Fruit fly (Drosophila melanogaster) whole organism, embryonic: ENCODE data around the gene CG5080.
A peak's percentile ranks its signal among the peaks of the same experiment; 100 is the strongest.

Experiments used
- Abd-B ChIP-seq: fragments of 200-800 bp; sonication (Bioruptor generic); optimal IDR thresholded peaks from 2 replicates; lab custom pipeline; 2018; ENCODE audit warnings: missing biosample characterization, mild to moderate bottlenecking, missing genetic modification characterization, moderate library complexity
- Aef1 ChIP-seq: fragments of 200-800 bp; sonication (Bioruptor generic); IDR thresholded peaks from 3 replicates; pipeline ENCODE4 v1.3.6; 2022; ENCODE audit warnings: missing biosample characterization, missing genetic modification characterization
- Bteb2 ChIP-seq: fragments of 200-800 bp; sonication (Bioruptor generic); optimal IDR thresholded peaks from 2 replicates; lab custom pipeline; 2016; ENCODE audit warnings: missing biosample characterization, missing genetic modification characterization
- CG10147 ChIP-seq: fragments of 200-800 bp; sonication (Bioruptor generic); optimal IDR thresholded peaks from 2 replicates; lab custom pipeline; 2019; ENCODE audit warnings: missing biosample characterization, mild to moderate bottlenecking, missing genetic modification characterization, moderate library complexity
- CG10274 ChIP-seq: fragments of 200-800 bp; sonication (Bioruptor generic); optimal IDR thresholded peaks from 3 replicates; lab custom pipeline; 2017; ENCODE audit warnings: missing biosample characterization, mild to moderate bottlenecking, missing genetic modification characterization
- CG10565 ChIP-seq: fragments of 200-800 bp; sonication (Bioruptor generic); optimal IDR thresholded peaks from 3 replicates; lab custom pipeline; 2016; ENCODE audit warnings: missing biosample characterization, mild to moderate bottlenecking, missing genetic modification characterization
- CG17186 ChIP-seq: fragments of 200-800 bp; sonication (Bioruptor generic); optimal IDR thresholded peaks from 3 replicates; lab custom pipeline; 2017; ENCODE audit warnings: missing biosample characterization, missing genetic modification reagents, missing genetic modification characterization
- CG17359 ChIP-seq: fragments of 200-800 bp; sonication (Bioruptor generic); optimal IDR thresholded peaks from 3 replicates; lab custom pipeline; 2018; ENCODE audit warnings: missing biosample characterization, mild to moderate bottlenecking, missing genetic modification characterization, moderate library complexity
- CG18599 ChIP-seq: fragments of 200-800 bp; sonication (Bioruptor generic); optimal IDR thresholded peaks from 3 replicates; lab custom pipeline; 2017; ENCODE audit warnings: missing biosample characterization, missing genetic modification characterization, mild to moderate bottlenecking, moderate library complexity, missing genetic modification reagents
- CG2116 ChIP-seq: fragments of 200-800 bp; sonication (Bioruptor generic); optimal IDR thresholded peaks from 3 replicates; lab custom pipeline; 2018; ENCODE audit warnings: missing biosample characterization, mild to moderate bottlenecking, missing genetic modification characterization
- CG6175 ChIP-seq: fragments of 200-800 bp; sonication (Bioruptor generic); IDR thresholded peaks from 3 replicates; pipeline ENCODE4 v1.3.6; 2022; ENCODE audit warnings: missing biosample characterization, missing genetic modification characterization
- CG8388 ChIP-seq: fragments of 200-800 bp; sonication (Bioruptor generic); optimal IDR thresholded peaks from 2 replicates; lab custom pipeline; 2019; ENCODE audit warnings: missing biosample characterization, mild to moderate bottlenecking, missing genetic modification characterization, moderate library complexity
- CHES-1-like ChIP-seq: fragments of 200-800 bp; sonication (Bioruptor generic); optimal IDR thresholded peaks from 2 replicates; lab custom pipeline; 2016; ENCODE audit warnings: missing biosample characterization, missing genetic modification characterization
- E2f2 ChIP-seq: fragments of 200-800 bp; sonication (Bioruptor generic); IDR thresholded peaks from 2 replicates; pipeline ENCODE4 v1.3.6; 2022; ENCODE audit warnings: missing biosample characterization, missing genetic modification characterization
- Ets65A ChIP-seq: fragments of 200-800 bp; sonication (Bioruptor generic); peaks from one replicate; lab custom pipeline; 2016; ENCODE audit warnings: missing biosample characterization, missing genetic modification characterization
- Gug ChIP-seq: fragments of 200-800 bp; sonication (Bioruptor generic); IDR thresholded peaks from 4 replicates; pipeline ENCODE4 v1.3.6; 2022; ENCODE audit warnings: missing biosample characterization, missing genetic modification characterization
- Hr3 ChIP-seq: fragments of 200-800 bp; sonication (Bioruptor generic); optimal IDR thresholded peaks from 3 replicates; lab custom pipeline; 2016; ENCODE audit warnings: missing biosample characterization, missing genetic modification characterization
- Hr51 ChIP-seq, 2 experiments: fragments of 200-800 bp; sonication (Bioruptor generic); optimal IDR thresholded peaks; 2 replicates in 1 of 2; 3 replicates in 1 of 2; lab custom pipeline; 2016 to 2018; ENCODE audit warnings: missing biosample characterization in 2 of 2, missing genetic modification characterization in 2 of 2, mild to moderate bottlenecking in 1 of 2, moderate library complexity in 1 of 2
- Max ChIP-seq: fragments of 200-800 bp; sonication (Bioruptor generic); optimal IDR thresholded peaks from 2 replicates; lab custom pipeline; 2016; ENCODE audit warnings: missing biosample characterization, mild to moderate bottlenecking, missing genetic modification characterization
- Mes4 ChIP-seq: fragments of 200-800 bp; sonication (Bioruptor generic); optimal IDR thresholded peaks from 2 replicates; lab custom pipeline; 2016; ENCODE audit warnings: missing biosample characterization, missing genetic modification characterization
- NC2α ChIP-seq: fragments of 200-800 bp; sonication (Bioruptor generic); optimal IDR thresholded peaks from 2 replicates; lab custom pipeline; 2016; ENCODE audit warnings: missing biosample characterization, missing genetic modification characterization
- Oli ChIP-seq: fragments of 200-800 bp; sonication (Bioruptor generic); optimal IDR thresholded peaks from 2 replicates; lab custom pipeline; 2018; ENCODE audit warnings: missing biosample characterization, mild to moderate bottlenecking, missing genetic modification characterization, moderate library complexity
- Poxn ChIP-seq: fragments of 200-800 bp; sonication (Bioruptor generic); IDR thresholded peaks from 2 replicates; pipeline ENCODE4 v1.3.6; 2022; ENCODE audit warnings: missing biosample characterization, missing genetic modification characterization
- Rfx ChIP-seq: fragments of 200-800 bp; sonication (Bioruptor generic); IDR thresholded peaks from 2 replicates; pipeline ENCODE4 v1.3.6; 2022; ENCODE audit warnings: missing biosample characterization, missing genetic modification characterization
- Xbp1 ChIP-seq: fragments of 200-800 bp; sonication (Bioruptor generic); optimal IDR thresholded peaks from 3 replicates; lab custom pipeline; 2016; ENCODE audit warnings: missing biosample characterization, mild to moderate bottlenecking, missing genetic modification characterization
- ac ChIP-seq: fragments of 200-800 bp; sonication (Bioruptor generic); optimal IDR thresholded peaks from 3 replicates; lab custom pipeline; 2017; ENCODE audit warnings: missing biosample characterization, mild to moderate bottlenecking, missing genetic modification characterization
- bigmax ChIP-seq: fragments of 200-800 bp; sonication (Bioruptor generic); optimal IDR thresholded peaks from 2 replicates; lab custom pipeline; 2018; ENCODE audit warnings: missing biosample characterization, mild to moderate bottlenecking, missing genetic modification characterization
- cas ChIP-seq: fragments of 200-800 bp; sonication (Bioruptor generic); IDR thresholded peaks from 2 replicates; pipeline ENCODE4 v1.3.6; 2022; ENCODE audit warnings: missing biosample characterization, missing genetic modification characterization
- da ChIP-seq: fragments of 200-800 bp; sonication (Bioruptor generic); optimal IDR thresholded peaks from 2 replicates; lab custom pipeline; 2016; ENCODE audit warnings: missing biosample characterization, missing genetic modification characterization
- disco-r ChIP-seq: fragments of 200-800 bp; sonication (Bioruptor generic); optimal IDR thresholded peaks from 2 replicates; lab custom pipeline; 2016; ENCODE audit warnings: missing biosample characterization, missing genetic modification characterization
- dysf ChIP-seq: fragments of 200-800 bp; sonication (Bioruptor generic); IDR thresholded peaks from 3 replicates; pipeline ENCODE4 v1.3.6; 2022; ENCODE audit warnings: missing biosample characterization, missing genetic modification characterization
- fd96Cb ChIP-seq: fragments of 200-800 bp; sonication (Bioruptor generic); optimal IDR thresholded peaks from 2 replicates; lab custom pipeline; 2018; ENCODE audit warnings: missing biosample characterization, mild to moderate bottlenecking, missing genetic modification characterization, moderate library complexity
- ftz-f1 ChIP-seq: fragments of 200-800 bp; sonication (Bioruptor generic); optimal IDR thresholded peaks from 2 replicates; lab custom pipeline; 2016; ENCODE audit warnings: missing biosample characterization, missing genetic modification characterization
- gsb-n ChIP-seq: fragments of 200-800 bp; sonication (Bioruptor generic); optimal IDR thresholded peaks from 3 replicates; lab custom pipeline; 2018; ENCODE audit warnings: missing biosample characterization, mild to moderate bottlenecking, missing genetic modification characterization
- ind ChIP-seq: fragments of 200-800 bp; sonication (Bioruptor generic); optimal IDR thresholded peaks from 3 replicates; lab custom pipeline; 2016; ENCODE audit warnings: missing biosample characterization, missing genetic modification characterization
- jigr1 ChIP-seq: fragments of 200-800 bp; sonication (Bioruptor generic); IDR thresholded peaks from 3 replicates; pipeline ENCODE4 v1.3.6; 2022; ENCODE audit warnings: missing biosample characterization, missing genetic modification characterization
- mam ChIP-seq: fragments of 200-800 bp; sonication (Bioruptor generic); optimal IDR thresholded peaks from 3 replicates; lab custom pipeline; 2016; ENCODE audit warnings: missing biosample characterization, missing genetic modification characterization
- mld ChIP-seq: fragments of 200-800 bp; sonication (Bioruptor generic); IDR thresholded peaks from 3 replicates; pipeline ENCODE4 v1.3.6; 2022; ENCODE audit warnings: missing biosample characterization, missing genetic modification characterization; ENCODE audit not compliant: partially characterized antibody
- pita ChIP-seq: fragments of 200-800 bp; sonication (Bioruptor generic); optimal IDR thresholded peaks from 2 replicates; lab custom pipeline; 2017; ENCODE audit warnings: missing biosample characterization, mild to moderate bottlenecking, missing genetic modification characterization
- sc ChIP-seq, 3 experiments: fragments of >200 bp in 2 of 3; fragments of 200-800 bp in 1 of 3; sonication (Bioruptor generic) in 1 of 3; optimal IDR thresholded peaks; 2 replicates in 2 of 3; 3 replicates in 1 of 3; lab custom pipeline; 2017; ENCODE audit warnings: mild to moderate bottlenecking in 1 of 3, missing biosample characterization in 1 of 3, missing genetic modification characterization in 1 of 3, missing genetic modification reagents in 1 of 3
- sens-2 ChIP-seq: fragments of 200-800 bp; sonication (Bioruptor generic); IDR thresholded peaks from 2 replicates; pipeline ENCODE4 v1.3.6; 2022; ENCODE audit warnings: missing biosample characterization, missing genetic modification characterization
- sisA ChIP-seq: fragments of 200-800 bp; sonication (Bioruptor generic); IDR thresholded peaks from 2 replicates; pipeline ENCODE4 v1.3.6; 2022; ENCODE audit warnings: missing biosample characterization, missing genetic modification characterization
- slp2 ChIP-seq: fragments of 200-800 bp; sonication (Bioruptor generic); optimal IDR thresholded peaks from 2 replicates; lab custom pipeline; 2016; ENCODE audit warnings: missing biosample characterization, missing genetic modification characterization
- sqz ChIP-seq: fragments of 200-800 bp; sonication (Bioruptor generic); optimal IDR thresholded peaks from 3 replicates; lab custom pipeline; 2018; ENCODE audit warnings: missing biosample characterization, mild to moderate bottlenecking, missing genetic modification characterization
- stwl ChIP-seq: fragments of 200-800 bp; sonication (Bioruptor generic); optimal IDR thresholded peaks from 3 replicates; lab custom pipeline; 2018; ENCODE audit warnings: missing biosample characterization, mild to moderate bottlenecking, missing genetic modification characterization, moderate library complexity
- sug ChIP-seq: fragments of 200-800 bp; optimal IDR thresholded peaks from 2 replicates; lab custom pipeline; 2019; ENCODE audit warnings: missing biosample characterization, mild to moderate bottlenecking, missing genetic modification characterization, moderate library complexity
- usp ChIP-seq: fragments of >200 bp; optimal IDR thresholded peaks from 2 replicates; lab custom pipeline; 2017; ENCODE audit warnings: missing biosample characterization, missing genetic modification characterization
- vnd ChIP-seq: fragments of 200-800 bp; sonication (Bioruptor generic); IDR thresholded peaks from 3 replicates; pipeline ENCODE4 v1.3.6; 2022; ENCODE audit warnings: missing biosample characterization, missing genetic modification characterization; ENCODE audit not compliant: partially characterized antibody

The CG5080 gene

dm6 chr2L:1118880-1119809 is 44.5 kb downstream of the CG5080 start (continued):
- TF ChIP-seq Hr51 (GFP tag; optimal IDR thresholded peaks at IDR 0.05; lab: Kevin White, UChicago) (peak; percentile 53 to 79), fd96Cb (tag; lab: Kevin White, UChicago) (peak; percentile 63), Hr3 (GFP tag; lab: Kevin White, UChicago) (peak; percentile 59), jigr1 (GFP tag; lab: Robert Waterston, UW) (peak; percentile 46; the same call in 1 of the 3 replicates), slp2 (GFP tag; lab: Kevin White, UChicago) (peak; percentile 17), Gug (peak; percentile 63; the same call in 2 of the 4 replicates), CHES-1-like (peak; percentile 82), Aef1 (GFP tag; lab: Robert Waterston, UW) (peak; percentile 69), CG8388 (GFP tag; lab: Kevin White, UChicago) (peak; percentile 55), CG18599 (GFP tag; lab: Kevin White, UChicago) (peak; percentile 86), stwl (tag; lab: Kevin White, UChicago) (peak; percentile 4), CG17186 (GFP tag; lab: Kevin White, UChicago) (no peak), Ets65A (peak; percentile 81), CG17359 (peak; percentile 54), E2f2 (GFP tag; lab: Robert Waterston, UW) (peak; percentile 44), ac (GFP tag; lab: Kevin White, UChicago) (no peak), mam (GFP tag; lab: Kevin White, UChicago) (peak; percentile 77), da (peak; percentile 16), Poxn (GFP tag; lab: Robert Waterston, UW) (0 out of 2 replicates have a peak, but pooled peaks have one; percentile 43), usp (GFP tag; lab: Kevin White, UChicago) (no peak), CG10147 (GFP tag; lab: Kevin White, UChicago) (peak; percentile 63), sens-2 (0 out of 2 replicates have a peak, but pooled peaks have one; percentile 6), cas (GFP tag; lab: Robert Waterston, UW) (0 out of 2 replicates have a peak, but pooled peaks have one; percentile 18), CG10565 (GFP tag; lab: Kevin White, UChicago) (no peak), Bteb2 (GFP tag; lab: Kevin White, UChicago) (peak; percentile 76), sc (optimal IDR thresholded peaks at IDR 0.05; lab: Kevin White, UChicago) (no peak), sc (GFP tag; optimal IDR thresholded peaks at IDR 0.05; lab: Kevin White, UChicago) (peak; percentile 47), NC2α (no peak), Max (GFP tag; lab: Kevin White, UChicago) (peak; percentile 66), bigmax (GFP tag; lab: Kevin White, UChicago) (no peak), sug (tag; lab: Kevin White, UChicago) (peak; percentile 67), CG6175 (GFP tag; lab: Robert Waterston, UW) (peak; percentile 22; the same call in 1 of the 3 replicates), Abd-B (GFP tag; lab: Kevin White, UChicago) (peak; percentile 40), CG2116 (GFP tag; lab: Kevin White, UChicago) (peak; percentile 33), disco-r (GFP tag; lab: Kevin White, UChicago) (peak; percentile 11), mld (GFP tag; lab: Robert Waterston, UW) (no peak), sisA (peak; percentile 69), dysf (GFP tag; lab: Robert Waterston, UW) (peak; percentile 89), ind (GFP tag; lab: Kevin White, UChicago) (peak; percentile 71), gsb-n (tag; lab: Kevin White, UChicago) (no peak), ftz-f1 (peak; percentile 20), pita (GFP tag; lab: Kevin White, UChicago) (no peak), Rfx (GFP tag; lab: Robert Waterston, UW) (peak; percentile 84), vnd (no peak), sqz (GFP tag; lab: Kevin White, UChicago) (no peak), CG10274 (GFP tag; lab: Kevin White, UChicago) (peak; percentile 42), Xbp1 (peak; percentile 71), Mes4 (GFP tag; lab: Kevin White, UChicago) (peak; percentile 32), Oli (peak; percentile 64)
